Worm (Caenorhabditis elegans): ENCODE measurements around the gene C27F2.6.

ce11 chrIII:4960204-4960603 lies 20.1 kb downstream of the C27F2.6 start, which contains the start of gene C27F2.4:
- TF ChIP-seq ama-1 (optimal IDR thresholded peaks at IDR 0.05) (no peak), tra-4 (tag; optimal IDR thresholded peaks at IDR 0.05) (no peak), tbx-37 (GFP tag; conservative IDR thresholded peaks at IDR 0.05) (no peak)
